Worm (Caenorhabditis elegans) whole organism, L1 larva: ENCODE measurements around the gene C46F9.5.

Experiments used
- aly-2 ChIP-seq: fragments of 150-350 bp; optimal IDR thresholded peaks from 2 replicates; lab custom pipeline; 2014; ENCODE audit warnings: missing biosample characterization, missing genetic modification characterization
- ama-1 ChIP-seq: fragments of 150-350 bp; optimal IDR thresholded peaks from 2 replicates; lab custom pipeline; 2014
- elt-2 ChIP-seq: sonication (generic microtip); optimal IDR thresholded peaks from 2 replicates; lab custom pipeline; 2016; ENCODE audit warnings: missing genetic modification characterization, mild to moderate bottlenecking, inconsistent platforms, missing compliant biosample characterization, missing genetic modification reagents
- elt-3 ChIP-seq, 6 experiments: fragments of 150-350 bp in 1 of 6; sonication (generic microtip); optimal IDR thresholded peaks; 2 replicates each; lab custom pipeline; 2017 to 2018; ENCODE audit warnings: missing biosample characterization in 6 of 6, missing genetic modification characterization in 6 of 6, inconsistent platforms in 1 of 6
- fkh-8 ChIP-seq: sonication (generic microtip); optimal IDR thresholded peaks from 2 replicates; lab custom pipeline; 2016; ENCODE audit warnings: mild to moderate bottlenecking, missing genetic modification characterization, missing compliant biosample characterization
- hlh-17 ChIP-seq: fragments of 200-800 bp; sonication (Bioruptor generic); optimal IDR thresholded peaks from 2 replicates; lab custom pipeline; 2018; ENCODE audit warnings: missing genetic modification characterization, mild to moderate bottlenecking, missing compliant biosample characterization, moderate library complexity, borderline replicate concordance
- isw-1 ChIP-seq: fragments of 200-800 bp; sonication (Bioruptor generic); IDR thresholded peaks from 2 replicates; pipeline ENCODE4 v1.3.6; 2022; ENCODE audit warnings: missing genetic modification characterization, missing compliant biosample characterization
- lin-13 ChIP-seq: fragments of 150-350 bp; optimal IDR thresholded peaks from 2 replicates; lab custom pipeline; 2014; ENCODE audit warnings: missing biosample characterization, missing genetic modification reagents, missing genetic modification characterization
- lin-14 ChIP-seq: fragments of 200-800 bp; sonication (Bioruptor generic); optimal IDR thresholded peaks from 2 replicates; lab custom pipeline; 2018; ENCODE audit warnings: mild to moderate bottlenecking, missing genetic modification characterization, moderate library complexity, missing compliant biosample characterization
- lsy-2 ChIP-seq, 2 experiments: fragments of 150-350 bp; optimal IDR thresholded peaks; 2 replicates each; lab custom pipeline; 2014; ENCODE audit warnings: missing biosample characterization in 2 of 2, missing genetic modification characterization in 2 of 2
- nhr-76 ChIP-seq: sonication (generic microtip); optimal IDR thresholded peaks from 2 replicates; lab custom pipeline; 2017; ENCODE audit warnings: missing biosample characterization, missing genetic modification characterization
- nhr-84 ChIP-seq: sonication (generic microtip); optimal IDR thresholded peaks from 2 replicates; lab custom pipeline; 2017; ENCODE audit warnings: missing biosample characterization, missing genetic modification characterization
- unc-130 ChIP-seq: fragments of 150-350 bp; optimal IDR thresholded peaks from 2 replicates; lab custom pipeline; 2017; ENCODE audit warnings: missing biosample characterization, missing genetic modification characterization, inconsistent platforms
- zag-1 ChIP-seq: fragments of 150-350 bp; optimal IDR thresholded peaks from 2 replicates; lab custom pipeline; 2014; ENCODE audit warnings: missing biosample characterization, missing genetic modification characterization

The C46F9.5 gene

DNA sequence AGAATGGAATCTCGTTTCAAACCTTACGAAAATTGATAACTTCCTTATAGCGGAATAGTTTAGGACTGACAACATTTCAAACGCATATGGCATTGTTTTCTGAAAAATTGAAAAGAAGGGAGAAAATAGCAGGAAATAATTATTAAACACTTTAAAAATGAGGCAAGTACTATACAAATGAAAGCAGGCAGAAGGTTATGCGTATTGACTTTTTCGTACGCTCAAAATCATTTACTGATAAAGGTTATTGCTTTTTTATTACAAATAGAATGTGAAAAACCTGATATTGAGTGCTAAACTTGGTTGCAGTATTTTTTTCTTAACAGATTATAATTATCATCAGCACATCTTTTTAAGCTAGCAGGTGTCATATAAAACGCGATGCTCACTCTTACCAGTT is 44.3 kb downstream of the C46F9.5 start, which contains the start of gene ZK250.13:
Gene ZK250.13 (minus strand): TSS at position 101 of the 400 bp plus-strand sequence.
- no peak for TF ChIP-seq lin-14 (GFP tag; lab: Kevin White, UChicago)
- peak; percentile 36 for TF ChIP-seq elt-2 (tag; lab: Kevin White, UChicago)

DNA sequence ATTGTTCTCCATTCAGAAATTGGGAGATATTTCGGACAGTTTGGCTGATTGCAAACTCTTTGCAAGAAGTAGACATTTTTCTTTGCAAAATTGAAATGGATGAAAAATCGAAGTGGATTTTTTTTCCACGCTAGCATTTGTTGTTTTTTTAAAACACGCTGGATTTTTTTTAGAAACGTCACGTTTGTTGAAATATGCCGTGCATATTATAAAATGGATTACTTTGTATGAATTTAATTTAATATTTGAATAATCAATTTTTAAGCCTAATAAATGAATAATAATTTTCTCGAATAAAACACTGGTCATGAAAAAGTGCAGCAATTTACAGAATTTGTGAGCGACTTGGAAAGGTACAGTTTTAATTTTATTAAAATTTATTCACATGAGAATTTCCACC is 49.7 kb downstream of the C46F9.5 start, which contains the start of gene ZK250.14:
Gene ZK250.14 (minus strand): TSS at position 101 of the 400 bp plus-strand sequence.
- TF ChIP-seq nhr-76 (tag; lab: Kevin White, UChicago) (no peak), elt-3 (tag; optimal IDR thresholded peaks at IDR 0.05; lab: Kevin White, UChicago) (no peak), elt-2 (tag; lab: Kevin White, UChicago) (no peak), lsy-2 (tag; optimal IDR thresholded peaks at IDR 0.05; lab: Kevin White, UChicago) (no peak), isw-1 (GFP tag; lab: Robert Waterston, UW) (no peak), lin-13 (GFP tag; lab: Kevin White, UChicago) (no peak), ama-1 (lab: Kevin White, UChicago) (no peak), fkh-8 (tag; lab: Kevin White, UChicago) (no peak), zag-1 (tag; lab: Kevin White, UChicago) (no peak), lin-14 (GFP tag; lab: Kevin White, UChicago) (no peak), unc-130 (tag; lab: Kevin White, UChicago) (no peak), hlh-17 (GFP tag; lab: Kevin White, UChicago) (no peak), aly-2 (no peak), nhr-84 (tag; lab: Kevin White, UChicago) (no peak)
